Worm (Caenorhabditis elegans) whole organism, young adult: ENCODE results near the gene clec-251.

Experiments
- F37B4.10 ChIP-seq: fragments of 200-800 bp; sonication (Bioruptor generic); IDR thresholded peaks from 2 replicates; pipeline ENCODE4 v1.3.6; 2022; ENCODE audit warnings: missing genetic modification characterization, missing compliant biosample characterization
- ama-1 ChIP-seq, 3 experiments: fragments of 150-350 bp in 1 of 3; sonication (generic microtip) in 2 of 3; optimal IDR thresholded peaks; 2 replicates each; lab custom pipeline; 2014 to 2018; ENCODE audit warnings: missing biosample characterization in 2 of 3, missing genetic modification characterization in 2 of 3, missing genetic modification reagents in 2 of 3
- atf-7 ChIP-seq: sonication (generic microtip); optimal IDR thresholded peaks from 2 replicates; lab custom pipeline; 2017; ENCODE audit warnings: mild to moderate bottlenecking, missing genetic modification characterization, missing compliant biosample characterization
- ceh-40 ChIP-seq: fragments of 200-800 bp; sonication (Bioruptor generic); IDR thresholded peaks from 2 replicates; pipeline ENCODE4 v1.3.6; 2022; ENCODE audit warnings: missing genetic modification characterization, missing compliant biosample characterization
- ceh-91 ChIP-seq: fragments of 200-800 bp; sonication (Bioruptor generic); IDR thresholded peaks from 2 replicates; pipeline ENCODE4 v1.3.6; 2022; ENCODE audit warnings: missing genetic modification reagents, missing genetic modification characterization, missing compliant biosample characterization
- lin-35 ChIP-seq, 3 experiments: fragments of 150-350 bp in 2 of 3; sonication (generic microtip) in 1 of 3; optimal IDR thresholded peaks; 2 replicates each; lab custom pipeline; 2014 to 2018; ENCODE audit warnings: missing biosample characterization in 3 of 3, missing genetic modification characterization in 3 of 3, missing genetic modification reagents in 3 of 3
- lir-1 ChIP-seq: fragments of 200-800 bp; sonication (Bioruptor generic); conservative IDR thresholded peaks from 2 replicates; pipeline ENCODE4 v1.3.6; 2022; ENCODE audit warnings: missing genetic modification reagents, missing genetic modification characterization, missing compliant biosample characterization
- nfya-1 ChIP-seq: sonication (generic microtip); optimal IDR thresholded peaks from 2 replicates; lab custom pipeline; 2017; ENCODE audit warnings: antibody characterized with exemption, missing compliant biosample characterization, missing genetic modification characterization, borderline replicate concordance; ENCODE audit not compliant: insufficient read depth
- nfyb-1 ChIP-seq: fragments of 200-800 bp; sonication (Bioruptor generic); IDR thresholded peaks from 2 replicates; pipeline ENCODE4 v1.3.6; 2022; ENCODE audit warnings: missing genetic modification reagents, missing genetic modification characterization, missing compliant biosample characterization
- pbrm-1 ChIP-seq: fragments of 200-800 bp; sonication (Bioruptor generic); IDR thresholded peaks from 2 replicates; pipeline ENCODE4 v1.3.6; 2022; ENCODE audit warnings: missing genetic modification reagents, missing genetic modification characterization, missing compliant biosample characterization
- pha-4 ChIP-seq: fragments of 150-350 bp; sonication (generic microtip); optimal IDR thresholded peaks from 2 replicates; lab custom pipeline; 2014; ENCODE audit warnings: missing biosample characterization, missing genetic modification reagents, missing genetic modification characterization
- xnd-1 ChIP-seq: sonication (generic microtip); optimal IDR thresholded peaks from 2 replicates; lab custom pipeline; 2016; ENCODE audit warnings: missing genotype, missing genetic modification reagents, missing genetic modification characterization, missing compliant biosample characterization

DNA sequence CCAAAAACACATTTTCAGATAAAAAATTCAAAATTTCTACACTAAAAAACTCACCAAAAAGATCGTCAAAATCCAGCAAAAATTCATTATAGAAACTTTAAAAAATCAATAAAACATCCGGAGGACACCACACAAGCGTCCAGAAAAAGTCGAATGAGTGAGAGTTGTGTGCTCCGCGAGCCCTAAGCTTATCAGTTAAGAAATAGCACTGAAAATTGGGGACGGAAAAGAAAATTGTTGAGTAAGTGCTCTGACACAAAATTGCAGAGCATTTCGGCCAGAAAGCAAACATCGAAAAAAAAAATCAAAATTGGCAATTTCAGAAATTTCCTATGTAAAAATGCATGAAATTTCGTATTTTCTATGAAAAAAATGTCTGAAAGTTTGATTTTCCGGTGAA lies 9.1 kb downstream of the clec-251 start:
- no peak for TF ChIP-seq ceh-40
- TF ChIP-seq F37B4.10 (GFP tag; lab: Robert Waterston, UW), result no peak
- TF ChIP-seq lir-1 (GFP tag; lab: Robert Waterston, UW), result no peak
- no peak for TF ChIP-seq pbrm-1 (GFP tag; lab: Robert Waterston, UW)
- no peak for TF ChIP-seq xnd-1 (tag; lab: Kevin White, UChicago)
- no peak for TF ChIP-seq atf-7 (tag; lab: Kevin White, UChicago)
- no peak for TF ChIP-seq lin-35 (GFP tag; optimal IDR thresholded peaks at IDR 0.05; lab: Kevin White, UChicago)
- no peak for TF ChIP-seq nfyb-1 (GFP tag; lab: Robert Waterston, UW)
- no peak for TF ChIP-seq ceh-91 (GFP tag; lab: Robert Waterston, UW)
- no peak for TF ChIP-seq nfya-1 (tag; lab: Kevin White, UChicago)
- TF ChIP-seq pha-4, result no peak
- no peak for TF ChIP-seq ama-1 (optimal IDR thresholded peaks at IDR 0.05; lab: Kevin White, UChicago)
- no peak for TF ChIP-seq ama-1 (GFP tag; optimal IDR thresholded peaks at IDR 0.05; lab: Kevin White, UChicago)
